ENCODE assay signal across 1 fruit fly cellular context in genomic region chr2L:4965420-4965819, dm6.
A peak's percentile ranks its signal among the peaks of the same experiment; 100 is the strongest.
TF ChIP-seq lines count a peak whose summit lies in the region.

CG34125 (plus strand) TSS chr2L:4965673.

TF ChIP-seq in whole organism, embryonic, 481 proteins besides CTCF, POLR2A, EP300 and RAD21 (continued from another document):
- no peak for TF ChIP-seq CG18764 (GFP tag; optimal IDR thresholded peaks at IDR 0.05; lab: Kevin White, UChicago)
- TF ChIP-seq CG18619 (GFP tag; optimal IDR thresholded peaks at IDR 0.05; lab: Kevin White, UChicago) = no peak
- TF ChIP-seq MBD-R2 (GFP tag; IDR thresholded peaks at IDR 0.05; lab: Robert Waterston, UW) = peak; percentile 82
- no peak for TF ChIP-seq CG6791 (GFP tag; IDR thresholded peaks at IDR 0.05; lab: Robert Waterston, UW; ENCODE audit: partially characterized antibody)
- no peak for TF ChIP-seq HLH4C (GFP tag; IDR thresholded peaks at IDR 0.05; lab: Robert Waterston, UW; ENCODE audit: partially characterized antibody)
- TF ChIP-seq E2f1 (GFP tag; IDR thresholded peaks at IDR 0.05; lab: Robert Waterston, UW) = no peak
- no peak for TF ChIP-seq dysf (GFP tag; IDR thresholded peaks at IDR 0.05; lab: Robert Waterston, UW)
- TF ChIP-seq usp (GFP tag; optimal IDR thresholded peaks at IDR 0.05; lab: Kevin White, UChicago) = no peak
- TF ChIP-seq slbo (GFP tag; IDR thresholded peaks at IDR 0.05; lab: Robert Waterston, UW) = peak; percentile 32; the same call in 1 of the 2 replicates
- no peak for TF ChIP-seq CG7786 (GFP tag; optimal IDR thresholded peaks at IDR 0.05; lab: Kevin White, UChicago)
- TF ChIP-seq mirr (GFP tag; optimal IDR thresholded peaks at IDR 0.05; lab: Kevin White, UChicago) = no peak
- no peak for TF ChIP-seq CG11085 (GFP tag; IDR thresholded peaks at IDR 0.05; lab: Robert Waterston, UW)
- TF ChIP-seq dmrt11E (tag; optimal IDR thresholded peaks at IDR 0.05; lab: Kevin White, UChicago) = no peak
- no peak for TF ChIP-seq croc (GFP tag; conservative IDR thresholded peaks at IDR 0.05; lab: Robert Waterston, UW)
- TF ChIP-seq hkb (optimal IDR thresholded peaks at IDR 0.05; lab: Kevin White, UChicago) = no peak
- no peak for TF ChIP-seq hkb (GFP tag; IDR thresholded peaks at IDR 0.05; lab: Robert Waterston, UW)
- TF ChIP-seq cwo (GFP tag; optimal IDR thresholded peaks at IDR 0.05; lab: Kevin White, UChicago) = no peak
- no peak for TF ChIP-seq CG11504 (tag; optimal IDR thresholded peaks at IDR 0.05; lab: Kevin White, UChicago)
- TF ChIP-seq CG11456 (GFP tag; IDR thresholded peaks at IDR 0.05; lab: Robert Waterston, UW) = 0 out of 3 replicates have a peak, but pooled peaks have one; percentile 47
- TF ChIP-seq HLHmδ (GFP tag; optimal IDR thresholded peaks at IDR 0.05; lab: Kevin White, UChicago) = no peak
- TF ChIP-seq CG34376 (GFP tag; optimal IDR thresholded peaks at IDR 0.05; lab: Kevin White, UChicago) = no peak
- TF ChIP-seq az2 (GFP tag; optimal IDR thresholded peaks at IDR 0.05; lab: Kevin White, UChicago) = peak; percentile 6
- no peak for TF ChIP-seq org-1 (GFP tag; optimal IDR thresholded peaks at IDR 0.05; lab: Kevin White, UChicago)
- no peak for TF ChIP-seq cato (GFP tag; optimal IDR thresholded peaks at IDR 0.05; lab: Kevin White, UChicago; ENCODE audit: borderline replicate concordance)
- TF ChIP-seq grn (GFP tag; optimal IDR thresholded peaks at IDR 0.05; lab: Kevin White, UChicago) = no peak
- TF ChIP-seq CG30431 (GFP tag; optimal IDR thresholded peaks at IDR 0.05; lab: Kevin White, UChicago) = no peak
- TF ChIP-seq CG11398 (GFP tag; optimal IDR thresholded peaks at IDR 0.05; lab: Kevin White, UChicago) = no peak
- no peak for TF ChIP-seq CG16813 (GFP tag; IDR thresholded peaks at IDR 0.05; lab: Robert Waterston, UW; ENCODE audit: partially characterized antibody)
- TF ChIP-seq HmgZ (tag; optimal IDR thresholded peaks at IDR 0.05; lab: Kevin White, UChicago) = peak; percentile 13
- no peak for TF ChIP-seq salm (tag; optimal IDR thresholded peaks at IDR 0.05; lab: Kevin White, UChicago)
- TF ChIP-seq gsb-n (tag; optimal IDR thresholded peaks at IDR 0.05; lab: Kevin White, UChicago) = no peak
- TF ChIP-seq CG34422 (GFP tag; IDR thresholded peaks at IDR 0.05; lab: Robert Waterston, UW) = 0 out of 3 replicates have a peak, but pooled peaks have one; percentile 8
- no peak for TF ChIP-seq lab (GFP tag; optimal IDR thresholded peaks at IDR 0.05; lab: Kevin White, UChicago)
- no peak for TF ChIP-seq Pdp1 (GFP tag; optimal IDR thresholded peaks at IDR 0.05; lab: Kevin White, UChicago)
- TF ChIP-seq Xrp1 (GFP tag; IDR thresholded peaks at IDR 0.05; lab: Robert Waterston, UW) = peak; percentile 34; the same call in 1 of the 2 replicates
- no peak for TF ChIP-seq CG8765 (GFP tag; IDR thresholded peaks at IDR 0.05; lab: Robert Waterston, UW)
- no peak for TF ChIP-seq CG18262 (tag; optimal IDR thresholded peaks at IDR 0.05; lab: Kevin White, UChicago)
- no peak for TF ChIP-seq Bdp1 (GFP tag; optimal IDR thresholded peaks at IDR 0.05; lab: Kevin White, UChicago)
- TF ChIP-seq ac (GFP tag; optimal IDR thresholded peaks at IDR 0.05; lab: Kevin White, UChicago) = no peak
- no peak for TF ChIP-seq Sin3A (optimal IDR thresholded peaks at IDR 0.05; lab: Kevin White, UChicago)
- TF ChIP-seq CG4707 (GFP tag; optimal IDR thresholded peaks at IDR 0.05; lab: Kevin White, UChicago) = no peak
- TF ChIP-seq Max (GFP tag; optimal IDR thresholded peaks at IDR 0.05; lab: Kevin White, UChicago) = no peak
- no peak for TF ChIP-seq unpg (GFP tag; optimal IDR thresholded peaks at IDR 0.05; lab: Kevin White, UChicago)
- TF ChIP-seq Ets65A (GFP tag; lab: Kevin White, UChicago) = peak; percentile 82
- TF ChIP-seq Oaz (GFP tag; IDR thresholded peaks at IDR 0.05; lab: Robert Waterston, UW) = no peak
- no peak for TF ChIP-seq BtbVII (GFP tag; optimal IDR thresholded peaks at IDR 0.05; lab: Kevin White, UChicago)
- peak; percentile 11 for TF ChIP-seq phol (tag; optimal IDR thresholded peaks at IDR 0.05; lab: Kevin White, UChicago)
- TF ChIP-seq CG4424 (GFP tag; optimal IDR thresholded peaks at IDR 0.05; lab: Kevin White, UChicago) = no peak
- TF ChIP-seq Sry-β (GFP tag; optimal IDR thresholded peaks at IDR 0.05; lab: Kevin White, UChicago) = peak; percentile 91
- peak; percentile 67 for TF ChIP-seq Med (GFP tag; lab: Kevin White, UChicago)
- no peak for TF ChIP-seq stc (GFP tag; IDR thresholded peaks at IDR 0.05; lab: Robert Waterston, UW)
- no peak for TF ChIP-seq ATbp (GFP tag; optimal IDR thresholded peaks at IDR 0.05; lab: Kevin White, UChicago)
- no peak for TF ChIP-seq CG10267 (tag; optimal IDR thresholded peaks at IDR 0.05; lab: Kevin White, UChicago)
- TF ChIP-seq CG10462 (GFP tag; optimal IDR thresholded peaks at IDR 0.05; lab: Kevin White, UChicago) = no peak
- no peak for TF ChIP-seq CG11560 (tag; IDR thresholded peaks at IDR 0.05; lab: Robert Waterston, UW)
- TF ChIP-seq Sox100B (GFP tag; optimal IDR thresholded peaks at IDR 0.05; lab: Kevin White, UChicago) = no peak
- no peak for TF ChIP-seq Elba2 (GFP tag; optimal IDR thresholded peaks at IDR 0.05; lab: Kevin White, UChicago)
- no peak for TF ChIP-seq HLH54F (GFP tag; optimal IDR thresholded peaks at IDR 0.05; lab: Kevin White, UChicago)
- TF ChIP-seq sug (tag; optimal IDR thresholded peaks at IDR 0.05; lab: Kevin White, UChicago) = no peak
- TF ChIP-seq CG13894 (tag; optimal IDR thresholded peaks at IDR 0.05; lab: Kevin White, UChicago) = no peak
- TF ChIP-seq CG10366 (GFP tag; IDR thresholded peaks at IDR 0.05; lab: Robert Waterston, UW) = 0 out of 2 replicates have a peak, but pooled peaks have one; percentile 10
- peak; percentile 10 for TF ChIP-seq ems (GFP tag; optimal IDR thresholded peaks at IDR 0.05; lab: Kevin White, UChicago)
- no peak for TF ChIP-seq ham (GFP tag; IDR thresholded peaks at IDR 0.05; lab: Robert Waterston, UW)
- no peak for TF ChIP-seq CG15696 (tag; optimal IDR thresholded peaks at IDR 0.05; lab: Kevin White, UChicago)
- TF ChIP-seq CG15514 (GFP tag; optimal IDR thresholded peaks at IDR 0.05; lab: Kevin White, UChicago) = peak; percentile 81
- no peak for TF ChIP-seq zfh2 (GFP tag; optimal IDR thresholded peaks at IDR 0.05; lab: Kevin White, UChicago)
- peak; percentile 53 for TF ChIP-seq CG3995 (GFP tag; optimal IDR thresholded peaks at IDR 0.05; lab: Kevin White, UChicago)
- no peak for TF ChIP-seq Fer3 (tag; optimal IDR thresholded peaks at IDR 0.05; lab: Kevin White, UChicago)
- no peak for TF ChIP-seq CG1603 (tag; optimal IDR thresholded peaks at IDR 0.05; lab: Kevin White, UChicago)
- peak; percentile 44; the same call in 1 of the 2 replicates for TF ChIP-seq CG9932 (GFP tag; IDR thresholded peaks at IDR 0.05; lab: Robert Waterston, UW)
- no peak for TF ChIP-seq shn (GFP tag; optimal IDR thresholded peaks at IDR 0.05; lab: Kevin White, UChicago)
- TF ChIP-seq Ada2b (GFP tag; IDR thresholded peaks at IDR 0.05; lab: Robert Waterston, UW) = no peak
- 0 out of 2 replicates have a peak, but pooled peaks have one; percentile 11 for TF ChIP-seq CG14014 (GFP tag; IDR thresholded peaks at IDR 0.05; lab: Robert Waterston, UW)
- TF ChIP-seq mam (GFP tag; optimal IDR thresholded peaks at IDR 0.05; lab: Kevin White, UChicago) = peak; percentile 14
- no peak for TF ChIP-seq BEAF-32 (GFP tag; optimal IDR thresholded peaks at IDR 0.05; lab: Kevin White, UChicago)
- TF ChIP-seq CG2129 (GFP tag; IDR thresholded peaks at IDR 0.05; lab: Robert Waterston, UW; ENCODE audit: partially characterized antibody) = no peak
- TF ChIP-seq rib (GFP tag; IDR thresholded peaks at IDR 0.05; lab: Robert Waterston, UW) = no peak
- TF ChIP-seq CG13624 (GFP tag; optimal IDR thresholded peaks at IDR 0.05; lab: Kevin White, UChicago) = peak; percentile 5
- no peak for TF ChIP-seq CG1233 (GFP tag; optimal IDR thresholded peaks at IDR 0.05; lab: Kevin White, UChicago)
- TF ChIP-seq Spps (tag; optimal IDR thresholded peaks at IDR 0.05; lab: Kevin White, UChicago) = no peak
- no peak for TF ChIP-seq CG13296 (GFP tag; optimal IDR thresholded peaks at IDR 0.05; lab: Kevin White, UChicago)
- no peak for TF ChIP-seq sima (GFP tag; optimal IDR thresholded peaks at IDR 0.05; lab: Kevin White, UChicago)
- no peak for TF ChIP-seq B-H2 (GFP tag; optimal IDR thresholded peaks at IDR 0.05; lab: Kevin White, UChicago)
- TF ChIP-seq Dad (GFP tag; optimal IDR thresholded peaks at IDR 0.05; lab: Kevin White, UChicago) = no peak
- no peak for TF ChIP-seq ranshi (GFP tag; IDR thresholded peaks at IDR 0.05; lab: Robert Waterston, UW)
- no peak for TF ChIP-seq stwl (tag; optimal IDR thresholded peaks at IDR 0.05; lab: Kevin White, UChicago)
- TF ChIP-seq CG4854 (GFP tag; optimal IDR thresholded peaks at IDR 0.05; lab: Kevin White, UChicago) = no peak
- TF ChIP-seq E2f2 (GFP tag; IDR thresholded peaks at IDR 0.05; lab: Robert Waterston, UW) = 0 out of 2 replicates have a peak, but pooled peaks have one; percentile 22
- TF ChIP-seq Side (GFP tag; optimal IDR thresholded peaks at IDR 0.05; lab: Kevin White, UChicago) = no peak
- no peak for TF ChIP-seq Jarid2 (GFP tag; optimal IDR thresholded peaks at IDR 0.05; lab: Kevin White, UChicago)
- TF ChIP-seq MESR4 (GFP tag; optimal IDR thresholded peaks at IDR 0.05; lab: Kevin White, UChicago) = peak; percentile 13
- peak; percentile 97 for TF ChIP-seq kay (GFP tag; optimal IDR thresholded peaks at IDR 0.05; lab: Kevin White, UChicago)
- TF ChIP-seq Dref (GFP tag; IDR thresholded peaks at IDR 0.05; lab: Robert Waterston, UW) = no peak
- TF ChIP-seq CG3065 (GFP tag; optimal IDR thresholded peaks at IDR 0.05; lab: Kevin White, UChicago) = no peak
- TF ChIP-seq CG7928 (GFP tag; optimal IDR thresholded peaks at IDR 0.05; lab: Kevin White, UChicago) = no peak
- no peak for TF ChIP-seq Hmr (GFP tag; optimal IDR thresholded peaks at IDR 0.05; lab: Kevin White, UChicago)
- no peak for TF ChIP-seq ttk (GFP tag; IDR thresholded peaks at IDR 0.05; lab: Robert Waterston, UW)
- TF ChIP-seq jumu (GFP tag; optimal IDR thresholded peaks at IDR 0.05; lab: Kevin White, UChicago) = no peak
- TF ChIP-seq dm (GFP tag; optimal IDR thresholded peaks at IDR 0.05; lab: Kevin White, UChicago) = no peak
- no peak for TF ChIP-seq pros (GFP tag; optimal IDR thresholded peaks at IDR 0.05; lab: Kevin White, UChicago)
- TF ChIP-seq CG5180 (GFP tag; optimal IDR thresholded peaks at IDR 0.05; lab: Kevin White, UChicago) = no peak
- TF ChIP-seq CG12659 (GFP tag; optimal IDR thresholded peaks at IDR 0.05; lab: Kevin White, UChicago) = no peak
- TF ChIP-seq ssp (GFP tag; IDR thresholded peaks at IDR 0.05; lab: Robert Waterston, UW) = no peak
- peak; percentile 68; the same call in 1 of the 4 replicates for TF ChIP-seq chinmo (GFP tag; IDR thresholded peaks at IDR 0.05; lab: Robert Waterston, UW; ENCODE audit: partially characterized antibody)
- no peak for TF ChIP-seq pan (optimal IDR thresholded peaks at IDR 0.05; lab: Kevin White, UChicago)
- peak in 1 of 2 experiments; percentile 32 for TF ChIP-seq pan (GFP tag; optimal IDR thresholded peaks at IDR 0.05 in 1 of 2, IDR thresholded peaks at IDR 0.05 in 1 of 2)
- no peak for TF ChIP-seq CG14860 (GFP tag; IDR thresholded peaks at IDR 0.05; lab: Robert Waterston, UW; ENCODE audit: partially characterized antibody)
- TF ChIP-seq row (GFP tag; IDR thresholded peaks at IDR 0.05; lab: Robert Waterston, UW) = peak; percentile 86
- TF ChIP-seq Camta (GFP tag; optimal IDR thresholded peaks at IDR 0.05; lab: Kevin White, UChicago) = peak; percentile 16
- no peak for TF ChIP-seq CG17612 (GFP tag; IDR thresholded peaks at IDR 0.05; lab: Robert Waterston, UW)
- no peak for TF ChIP-seq onecut (GFP tag; IDR thresholded peaks at IDR 0.05; lab: Robert Waterston, UW)
- no peak for TF ChIP-seq Usf (GFP tag; optimal IDR thresholded peaks at IDR 0.05; lab: Kevin White, UChicago)
- no peak for TF ChIP-seq CG10543 (GFP tag; optimal IDR thresholded peaks at IDR 0.05; lab: Kevin White, UChicago)
- TF ChIP-seq CG30403 (GFP tag; optimal IDR thresholded peaks at IDR 0.05; lab: Kevin White, UChicago) = no peak
- TF ChIP-seq sim (GFP tag; IDR thresholded peaks at IDR 0.05; lab: Robert Waterston, UW) = no peak
- no peak for TF ChIP-seq dpn (GFP tag; optimal IDR thresholded peaks at IDR 0.05; lab: Kevin White, UChicago)
- TF ChIP-seq twi (tag; optimal IDR thresholded peaks at IDR 0.05; lab: Kevin White, UChicago) = no peak
- no peak for TF ChIP-seq exex (tag; optimal IDR thresholded peaks at IDR 0.05; lab: Kevin White, UChicago)
- TF ChIP-seq CG8388 (GFP tag; optimal IDR thresholded peaks at IDR 0.05; lab: Kevin White, UChicago) = no peak
- no peak for TF ChIP-seq CG6813 (GFP tag; optimal IDR thresholded peaks at IDR 0.05; lab: Kevin White, UChicago)
- TF ChIP-seq pzg (GFP tag; optimal IDR thresholded peaks at IDR 0.05; lab: Kevin White, UChicago) = peak; percentile 33
